Worm (Caenorhabditis elegans): ENCODE data around the gene T06D4.2.

- TF ChIP-seq Y75B8A.6 (GFP tag; IDR thresholded peaks at IDR 0.05) (no peak), mxl-2 (GFP tag; conservative IDR thresholded peaks at IDR 0.05) (no peak), pha-4 (GFP tag; IDR thresholded peaks at IDR 0.05) (no peak), pha-4 (tag; optimal IDR thresholded peaks at IDR 0.05) (no peak), snpc-4 (tag; optimal IDR thresholded peaks at IDR 0.05) (no peak), hlh-11 (tag; optimal IDR thresholded peaks at IDR 0.05) (no peak), nhr-11 (tag; optimal IDR thresholded peaks at IDR 0.05) (no peak), nhr-102 (tag; optimal IDR thresholded peaks at IDR 0.05) (no peak), nhr-77 (tag; optimal IDR thresholded peaks at IDR 0.05) (no peak), nhr-6 (tag; optimal IDR thresholded peaks at IDR 0.05) (no peak), nhr-48 (tag; optimal IDR thresholded peaks at IDR 0.05) (no peak), ama-1 (optimal IDR thresholded peaks at IDR 0.05) (no peak), mdl-1 (tag; optimal IDR thresholded peaks at IDR 0.05) (no peak), nhr-237 (tag; optimal IDR thresholded peaks at IDR 0.05) (no peak), ztf-11 (tag; optimal IDR thresholded peaks at IDR 0.05) (no peak)
Observed at ce11 chrII:3340818-3341217, 44.9 kb downstream of the T06D4.2 start.

All from whole organism, L4 larva.